Worm (Caenorhabditis elegans): Measurements from ENCODE around the gene alh-7.

DNA sequence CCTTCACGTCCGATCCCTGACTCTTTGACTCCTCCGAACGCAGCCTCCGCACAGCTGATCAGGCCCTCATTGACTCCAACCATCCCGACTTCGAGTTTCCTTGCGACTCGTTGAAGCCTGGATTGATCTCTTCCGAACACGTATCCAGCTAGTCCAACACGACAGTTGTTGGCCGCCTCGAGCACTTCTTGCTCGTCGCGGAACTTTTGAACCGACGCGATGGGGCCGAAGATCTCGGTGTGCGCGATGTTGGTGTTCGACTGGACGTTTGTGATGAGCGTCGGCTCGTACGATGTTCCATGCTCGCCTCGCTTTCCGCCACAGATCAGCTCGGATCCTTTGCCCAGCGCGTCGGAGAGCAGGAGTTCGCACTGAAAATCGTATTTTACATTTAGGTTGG, 4.0 kb downstream of the alh-7 start:
- no peak for TF ChIP-seq ztf-11 (tag; optimal IDR thresholded peaks at IDR 0.05)
- no peak for TF ChIP-seq skn-1 (tag; optimal IDR thresholded peaks at IDR 0.05)

Data from whole organism, L3 larva.